Fruit fly (Drosophila melanogaster): ENCODE measurements around the gene CG14442.

CG14442 gene

DNA sequence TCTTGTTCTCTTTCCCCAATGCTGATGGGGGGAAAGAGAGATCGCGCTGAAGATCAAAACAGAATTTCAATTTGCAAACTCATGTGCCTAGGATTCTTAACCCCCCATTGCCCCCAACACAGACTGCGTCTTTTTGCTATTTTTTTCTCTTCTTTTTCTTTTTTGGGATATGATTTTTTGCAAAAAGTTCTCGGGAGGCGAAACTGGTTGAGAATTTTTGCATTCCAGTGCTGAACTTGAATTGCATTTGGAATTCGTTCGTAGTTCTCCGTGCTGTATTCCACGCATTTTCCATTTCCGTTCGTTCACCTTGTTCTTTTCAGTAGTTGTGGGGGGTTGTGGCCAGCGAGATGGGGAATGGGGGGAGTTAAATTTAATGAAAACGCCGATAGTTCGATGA lies 13.3 kb upstream of the CG14442 start:
- TF ChIP-seq CG7045 (GFP tag; optimal IDR thresholded peaks at IDR 0.05) (no peak), pad (GFP tag; optimal IDR thresholded peaks at IDR 0.05) (no peak), cic (GFP tag; optimal IDR thresholded peaks at IDR 0.05) (no peak), Clk (GFP tag; optimal IDR thresholded peaks at IDR 0.05) (no peak), kay (GFP tag; ENCODE audit: borderline replicate concordance) (no peak), CG14711 (tag; optimal IDR thresholded peaks at IDR 0.05) (no peak), CG12768 (GFP tag; optimal IDR thresholded peaks at IDR 0.05) (no peak), Mnt (GFP tag; optimal IDR thresholded peaks at IDR 0.05) (no peak)

DNA sequence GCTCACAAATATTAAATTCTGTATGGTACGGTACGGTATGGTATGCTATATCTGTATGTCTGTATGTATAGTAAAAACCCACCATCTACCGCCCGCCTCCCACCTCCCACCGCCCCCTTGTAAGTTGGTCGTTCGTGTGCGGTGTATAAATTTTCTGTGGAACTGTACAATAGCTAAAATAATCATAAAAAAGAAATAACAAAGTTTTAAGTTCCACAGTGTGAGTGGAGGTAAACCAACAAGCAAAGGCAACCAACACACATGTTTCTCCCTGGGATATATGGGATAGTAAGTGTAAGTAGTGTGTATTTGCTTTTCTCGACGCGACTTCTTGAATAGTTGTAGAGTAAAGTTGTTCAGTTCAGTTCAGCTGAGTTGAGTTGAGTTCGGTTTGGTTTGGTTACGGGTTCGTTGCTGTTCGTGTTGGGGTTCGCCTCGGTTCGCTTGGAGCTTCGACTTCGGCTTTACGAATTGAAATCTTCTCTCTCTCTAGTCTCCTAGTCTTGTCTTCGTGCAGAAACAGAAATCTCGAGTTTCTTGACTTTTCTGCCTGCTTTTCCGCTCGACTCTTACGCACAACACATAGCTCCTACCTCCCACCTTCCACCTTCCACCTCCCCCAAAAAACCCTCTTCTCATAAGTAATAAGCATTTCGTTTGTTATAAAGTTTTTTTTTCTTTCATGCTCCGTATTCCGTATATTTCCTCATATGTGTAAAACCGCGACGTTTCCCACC lies 11.9 kb upstream of the CG14442 start:
- TF ChIP-seq cic (GFP tag; optimal IDR thresholded peaks at IDR 0.05) = peak; percentile 67
- TF ChIP-seq ovo (GFP tag; optimal IDR thresholded peaks at IDR 0.05) = no peak
- no peak for TF ChIP-seq Crg-1 (GFP tag; optimal IDR thresholded peaks at IDR 0.05)
- peak; percentile 23 for TF ChIP-seq bab1 (GFP tag; optimal IDR thresholded peaks at IDR 0.05)
- TF ChIP-seq Hr96 (GFP tag; optimal IDR thresholded peaks at IDR 0.05) = no peak

DNA sequence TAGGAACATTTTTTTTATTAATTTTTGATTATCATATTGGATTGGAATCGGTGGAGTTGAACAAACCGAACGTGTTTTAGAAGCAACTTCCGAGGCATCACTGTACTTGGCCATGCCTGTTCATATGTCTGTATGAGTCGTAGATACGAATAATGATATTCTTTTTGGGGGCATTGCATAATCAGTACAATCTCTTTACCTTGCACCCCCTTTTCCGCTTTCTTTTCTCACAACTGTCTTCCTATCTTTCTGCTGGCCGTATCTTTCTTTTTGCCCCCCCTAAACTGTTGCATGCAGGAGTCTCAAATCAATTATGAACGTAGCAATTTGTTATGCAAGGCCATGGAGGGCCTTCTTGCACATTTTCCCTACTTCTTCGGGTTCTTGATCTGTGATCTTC lies 11.1 kb upstream of the CG14442 start:
- TF ChIP-seq CG12768 (GFP tag; optimal IDR thresholded peaks at IDR 0.05) = no peak
- TF ChIP-seq Mnt (GFP tag; optimal IDR thresholded peaks at IDR 0.05) = no peak
- TF ChIP-seq tj (GFP tag; optimal IDR thresholded peaks at IDR 0.05) = no peak
- TF ChIP-seq Hr96 (GFP tag; optimal IDR thresholded peaks at IDR 0.05) = no peak
- no peak for TF ChIP-seq pad (GFP tag; optimal IDR thresholded peaks at IDR 0.05)
- TF ChIP-seq toe (GFP tag; optimal IDR thresholded peaks at IDR 0.05) = no peak
- no peak for TF ChIP-seq CG14711 (tag; optimal IDR thresholded peaks at IDR 0.05)
- TF ChIP-seq CG33017 (tag; optimal IDR thresholded peaks at IDR 0.05) = no peak
- no peak for TF ChIP-seq CG5204 (GFP tag; optimal IDR thresholded peaks at IDR 0.05)
- TF ChIP-seq bab1 (GFP tag; optimal IDR thresholded peaks at IDR 0.05) = no peak
- TF ChIP-seq Crg-1 (GFP tag; optimal IDR thresholded peaks at IDR 0.05) = no peak
- TF ChIP-seq kay (GFP tag; ENCODE audit: borderline replicate concordance) = no peak
- TF ChIP-seq Clk (GFP tag; optimal IDR thresholded peaks at IDR 0.05) = no peak
- TF ChIP-seq cnc (optimal IDR thresholded peaks at IDR 0.05) = no peak
- TF ChIP-seq CG7045 (GFP tag; optimal IDR thresholded peaks at IDR 0.05) = no peak
- no peak for TF ChIP-seq CG11617 (GFP tag; optimal IDR thresholded peaks at IDR 0.05)
- no peak for TF ChIP-seq ovo (GFP tag; optimal IDR thresholded peaks at IDR 0.05)
- no peak for TF ChIP-seq cic (GFP tag; optimal IDR thresholded peaks at IDR 0.05)
- TF ChIP-seq CG7101 (tag; optimal IDR thresholded peaks at IDR 0.05) = no peak

DNA sequence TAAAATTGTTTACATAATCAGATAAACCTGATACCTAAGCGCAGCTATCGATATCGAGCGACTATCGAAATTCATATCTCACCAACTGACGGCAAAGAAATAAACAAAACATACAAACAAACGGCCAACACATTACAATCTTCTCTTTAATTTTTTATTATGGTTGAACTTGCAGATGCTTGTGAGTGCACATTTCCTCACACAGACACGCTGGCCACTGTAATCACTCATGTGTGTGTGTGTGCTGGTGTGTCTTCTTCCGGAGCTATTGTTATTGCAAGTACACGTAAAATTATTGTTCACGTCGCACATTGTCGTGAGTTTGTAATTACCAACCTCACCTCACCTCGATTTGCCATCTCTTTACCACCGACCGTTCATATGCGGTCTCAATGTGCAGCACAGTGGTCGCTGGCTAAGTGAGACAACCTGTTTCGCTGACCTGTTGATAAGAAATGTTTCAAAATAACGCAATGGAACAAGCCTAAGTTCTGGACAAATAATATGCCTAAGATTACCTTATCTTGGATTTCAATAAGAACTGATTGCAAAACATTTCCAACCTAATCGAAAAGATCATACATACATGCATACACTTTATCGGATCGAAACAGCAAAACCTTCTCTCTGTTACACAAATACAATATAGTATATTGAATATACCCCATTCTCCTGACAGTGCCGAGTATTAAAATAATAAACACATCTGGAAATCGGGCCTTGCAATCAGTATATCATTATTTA lies 10.4 kb upstream of the CG14442 start:
- TF ChIP-seq CG14711 (tag; optimal IDR thresholded peaks at IDR 0.05) (peak; percentile 0), cic (GFP tag; optimal IDR thresholded peaks at IDR 0.05) (peak; percentile 66), Hr96 (GFP tag; optimal IDR thresholded peaks at IDR 0.05) (peak; percentile 47), Clk (GFP tag; optimal IDR thresholded peaks at IDR 0.05) (no peak), Crg-1 (GFP tag; optimal IDR thresholded peaks at IDR 0.05) (no peak), pad (GFP tag; optimal IDR thresholded peaks at IDR 0.05) (no peak), tj (GFP tag; optimal IDR thresholded peaks at IDR 0.05) (peak; percentile 87), CG1620 (GFP tag; optimal IDR thresholded peaks at IDR 0.05) (no peak), CG7101 (tag; optimal IDR thresholded peaks at IDR 0.05) (peak; percentile 24), ovo (GFP tag; optimal IDR thresholded peaks at IDR 0.05) (no peak), bab1 (GFP tag; optimal IDR thresholded peaks at IDR 0.05) (no peak), CG5204 (GFP tag; optimal IDR thresholded peaks at IDR 0.05) (no peak), CG7045 (GFP tag; optimal IDR thresholded peaks at IDR 0.05) (peak; percentile 2), toe (GFP tag; optimal IDR thresholded peaks at IDR 0.05) (peak; percentile 6), CG33017 (tag; optimal IDR thresholded peaks at IDR 0.05) (no peak), cnc (optimal IDR thresholded peaks at IDR 0.05) (no peak), kay (GFP tag; ENCODE audit: borderline replicate concordance) (no peak), CG11617 (GFP tag; optimal IDR thresholded peaks at IDR 0.05) (peak; percentile 24), CG12768 (GFP tag; optimal IDR thresholded peaks at IDR 0.05) (peak; percentile 13), Mnt (GFP tag; optimal IDR thresholded peaks at IDR 0.05) (peak; percentile 33)

DNA sequence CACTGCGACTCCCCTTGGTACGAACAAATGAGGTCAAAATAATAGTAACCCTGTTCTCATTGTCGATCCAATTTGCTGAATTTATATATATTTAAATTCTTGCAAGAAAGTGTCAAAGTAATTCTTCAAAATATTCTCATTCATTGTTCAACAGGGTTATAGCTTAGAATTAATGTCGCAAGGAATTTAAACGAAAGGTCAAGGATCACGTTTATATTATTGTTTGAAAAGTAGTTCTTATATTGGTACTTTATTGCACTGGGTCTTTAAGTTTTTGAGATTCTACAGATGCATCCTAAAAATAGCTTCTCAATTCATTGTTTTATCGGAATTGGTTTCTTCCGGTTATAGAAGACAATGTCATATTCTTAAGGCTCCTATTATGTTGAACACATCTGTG lies 9.2 kb upstream of the CG14442 start:
- TF ChIP-seq Crg-1 (GFP tag; optimal IDR thresholded peaks at IDR 0.05) (no peak), cnc (optimal IDR thresholded peaks at IDR 0.05) (no peak), kay (GFP tag; ENCODE audit: borderline replicate concordance) (no peak), toe (GFP tag; optimal IDR thresholded peaks at IDR 0.05) (no peak), CG5204 (GFP tag; optimal IDR thresholded peaks at IDR 0.05) (no peak), CG7045 (GFP tag; optimal IDR thresholded peaks at IDR 0.05) (no peak), pad (GFP tag; optimal IDR thresholded peaks at IDR 0.05) (no peak), CG11617 (GFP tag; optimal IDR thresholded peaks at IDR 0.05) (no peak), CG1620 (GFP tag; optimal IDR thresholded peaks at IDR 0.05) (no peak), Hr96 (GFP tag; optimal IDR thresholded peaks at IDR 0.05) (no peak)

DNA sequence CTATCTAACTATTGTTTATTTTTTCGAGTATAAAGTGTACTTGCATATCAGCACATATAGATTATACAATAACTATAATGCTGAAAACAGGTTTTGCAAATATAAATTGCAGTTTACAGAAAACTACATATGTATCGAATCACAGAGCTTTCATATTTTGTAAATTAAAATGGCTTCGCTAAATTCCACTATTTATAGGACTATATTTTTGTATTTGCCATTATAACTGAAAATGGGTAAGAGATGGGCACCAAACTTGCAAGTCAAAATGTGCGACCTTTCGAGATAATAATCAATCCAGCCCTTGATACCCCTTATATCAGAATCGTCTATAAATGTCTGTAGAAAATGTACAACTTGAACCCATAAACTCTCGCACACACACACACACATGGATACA lies 8.4 kb upstream of the CG14442 start:
- TF ChIP-seq CG11617 (GFP tag; optimal IDR thresholded peaks at IDR 0.05) (peak; percentile 4), kay (GFP tag; ENCODE audit: borderline replicate concordance) (peak; percentile 36), ovo (GFP tag; optimal IDR thresholded peaks at IDR 0.05) (no peak)

Measured in whole organism, adult.